Worm (Caenorhabditis elegans) whole organism, young adult: ENCODE measurements around the gene mrpl-28.

Source experiments
- Y95B8A.8 ChIP-seq: fragments of 200-800 bp; sonication (Bioruptor generic); IDR thresholded peaks from 2 replicates; pipeline ENCODE4 v1.3.6; 2022; ENCODE audit warnings: missing genetic modification reagents, missing genetic modification characterization, missing compliant biosample characterization
- him-1 ChIP-seq: sonication (generic microtip); optimal IDR thresholded peaks from 2 replicates; lab custom pipeline; 2016; ENCODE audit warnings: missing genotype, missing genetic modification reagents, missing genetic modification characterization, missing compliant biosample characterization
- lin-35 ChIP-seq, 3 experiments: fragments of 150-350 bp in 2 of 3; sonication (generic microtip) in 1 of 3; optimal IDR thresholded peaks; 2 replicates each; lab custom pipeline; 2014 to 2018; ENCODE audit warnings: missing biosample characterization in 3 of 3, missing genetic modification characterization in 3 of 3, missing genetic modification reagents in 3 of 3
- lir-1 ChIP-seq: fragments of 200-800 bp; sonication (Bioruptor generic); conservative IDR thresholded peaks from 2 replicates; pipeline ENCODE4 v1.3.6; 2022; ENCODE audit warnings: missing genetic modification reagents, missing genetic modification characterization, missing compliant biosample characterization
- madf-3 ChIP-seq: fragments of 200-800 bp; sonication (Bioruptor generic); IDR thresholded peaks from 2 replicates; pipeline ENCODE4 v1.3.6; 2022; ENCODE audit warnings: missing genetic modification reagents, missing genetic modification characterization, missing compliant biosample characterization
- madf-6 ChIP-seq: fragments of 200-800 bp; sonication (Bioruptor generic); IDR thresholded peaks from 2 replicates; pipeline ENCODE4 v1.3.6; 2022; ENCODE audit warnings: missing genetic modification reagents, missing genetic modification characterization, missing compliant biosample characterization
- nhr-90 ChIP-seq: sonication (generic microtip); optimal IDR thresholded peaks from 2 replicates; lab custom pipeline; 2016; ENCODE audit warnings: missing genotype, mild to moderate bottlenecking, missing genetic modification characterization, missing compliant biosample characterization
- snpc-1.3 ChIP-seq: sonication (generic microtip); optimal IDR thresholded peaks from 2 replicates; lab custom pipeline; 2017; ENCODE audit warnings: missing genetic modification characterization, mild to moderate bottlenecking, missing compliant biosample characterization, antibody characterized with exemption, moderate library complexity, missing genotype, missing genetic modification reagents; ENCODE audit not compliant: insufficient read depth
- snpc-4 ChIP-seq, 5 experiments: fragments of 150-350 bp in 1 of 5; sonication (generic microtip) in 4 of 5; optimal IDR thresholded peaks; 2 replicates each; lab custom pipeline; 2014 to 2018; ENCODE audit warnings: missing genetic modification characterization in 5 of 5, missing biosample characterization in 3 of 5, antibody characterized with exemption in 2 of 5, mild to moderate bottlenecking in 2 of 5, missing compliant biosample characterization in 2 of 5, missing genotype in 2 of 5, moderate library complexity in 2 of 5, missing genetic modification reagents in 1 of 5
- unc-130 ChIP-seq: sonication (generic microtip); optimal IDR thresholded peaks from 2 replicates; lab custom pipeline; 2016; ENCODE audit warnings: missing genetic modification reagents, missing genetic modification characterization, missing compliant biosample characterization

- no peak for TF ChIP-seq unc-130 (GFP tag; lab: Kevin White, UChicago)
- no peak for TF ChIP-seq him-1 (tag; lab: Kevin White, UChicago)
- TF ChIP-seq snpc-4 (GFP tag; optimal IDR thresholded peaks at IDR 0.05; lab: Kevin White, UChicago), result no peak
- no peak for TF ChIP-seq snpc-4 (tag; optimal IDR thresholded peaks at IDR 0.05; lab: Kevin White, UChicago)
- TF ChIP-seq Y95B8A.8 (GFP tag; lab: Robert Waterston, UW), result no peak
- no peak for TF ChIP-seq madf-6 (GFP tag; lab: Robert Waterston, UW)
- no peak for TF ChIP-seq lin-35 (GFP tag; optimal IDR thresholded peaks at IDR 0.05; lab: Kevin White, UChicago)
- no peak for TF ChIP-seq lir-1 (GFP tag; lab: Robert Waterston, UW)
- TF ChIP-seq snpc-1.3 (tag; lab: Kevin White, UChicago), result no peak
- TF ChIP-seq nhr-90 (tag; lab: Kevin White, UChicago), result no peak
- no peak for TF ChIP-seq madf-3
Measured at ce11 chrII:112231-112630, 43.6 kb downstream of the mrpl-28 start.
